Worm (Caenorhabditis elegans): ENCODE results near the gene D1005.4.

DNA sequence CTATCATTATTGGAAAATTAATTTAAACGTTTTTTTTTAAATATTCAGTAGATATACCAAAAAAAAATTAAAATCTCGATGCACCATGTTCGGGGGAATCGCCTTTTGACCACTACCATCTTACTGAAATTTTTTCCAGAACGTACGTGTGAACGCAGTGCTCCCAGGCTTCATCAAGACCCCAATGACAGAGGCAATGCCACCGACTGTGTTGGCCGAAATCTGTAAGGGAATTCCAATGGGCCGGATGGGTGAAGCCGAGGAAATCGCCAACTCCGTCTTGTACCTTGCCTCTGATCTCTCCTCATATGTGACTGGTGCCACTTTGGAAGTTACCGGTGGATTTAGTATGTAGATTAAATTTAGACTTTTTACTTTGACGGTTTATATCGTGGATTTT lies 3.2 kb upstream of the D1005.4 start:
- no peak for TF ChIP-seq ama-1 (optimal IDR thresholded peaks at IDR 0.05)
- no peak for TF ChIP-seq nhr-237 (tag; optimal IDR thresholded peaks at IDR 0.05)
- TF ChIP-seq sma-3 (GFP tag; optimal IDR thresholded peaks at IDR 0.05) = no peak
- no peak for TF ChIP-seq ztf-1 (GFP tag; conservative IDR thresholded peaks at IDR 0.05)
- TF ChIP-seq ztf-11 (tag; optimal IDR thresholded peaks at IDR 0.05) = no peak
- no peak for TF ChIP-seq snpc-4 (tag; optimal IDR thresholded peaks at IDR 0.05)
